Worm (Caenorhabditis elegans): Measurements from ENCODE around the gene K02E10.5.

DNA sequence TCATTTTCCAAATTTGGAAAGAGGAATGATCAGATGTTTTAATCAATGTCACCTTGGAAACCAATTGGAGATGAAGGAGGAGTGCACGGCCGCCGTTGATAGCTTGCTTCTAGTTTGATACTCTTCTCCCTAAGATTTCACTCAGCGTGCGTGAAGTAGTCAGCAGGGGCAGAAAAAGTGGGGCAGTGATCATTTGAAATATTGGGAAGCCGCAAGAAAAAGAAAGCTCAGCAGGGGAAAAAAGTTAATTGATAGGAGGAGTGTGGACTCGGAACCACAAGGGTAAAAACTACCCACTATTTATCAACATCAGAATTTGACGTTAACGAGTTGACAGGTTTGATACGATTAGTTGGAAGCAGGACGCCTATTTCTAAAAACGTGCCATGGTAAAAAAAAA lies 29.7 kb upstream of the K02E10.5 start, which contains the start of gene K02E10.7:
- TF ChIP-seq tab-1 (GFP tag; IDR thresholded peaks at IDR 0.05) (no peak), ztf-29 (GFP tag; IDR thresholded peaks at IDR 0.05) (no peak), flt-1 (GFP tag; IDR thresholded peaks at IDR 0.05) (no peak), ztf-23 (GFP tag; IDR thresholded peaks at IDR 0.05) (no peak), cog-1 (tag; optimal IDR thresholded peaks at IDR 0.05) (no peak), ref-1 (GFP tag; conservative IDR thresholded peaks at IDR 0.05) (no peak), T22C8.4 (GFP tag; IDR thresholded peaks at IDR 0.05) (no peak), med-1 (GFP tag; optimal IDR thresholded peaks at IDR 0.05; ENCODE audit: insufficient read depth) (no peak), klf-2 (GFP tag; conservative IDR thresholded peaks at IDR 0.05) (no peak)
